Worm (Caenorhabditis elegans): ENCODE data around the gene cup-14.

DNA sequence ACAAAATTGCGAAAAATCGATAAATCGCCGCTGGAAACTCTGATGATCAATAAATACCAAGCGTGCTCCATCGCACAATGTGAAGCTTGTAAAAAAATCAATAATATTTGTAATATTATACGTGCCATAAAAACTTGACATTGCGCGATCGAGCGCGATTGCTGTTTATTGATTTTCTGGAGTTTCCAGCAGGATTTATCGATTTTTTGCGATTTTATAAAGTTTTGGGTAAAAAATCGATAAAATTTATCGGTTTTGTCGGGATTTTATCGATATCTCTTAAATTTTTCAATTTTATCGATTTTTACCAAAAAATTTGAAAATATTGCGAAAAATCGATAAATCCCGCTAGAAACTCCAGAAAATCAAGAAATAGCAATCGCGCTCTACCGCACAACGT is 27.7 kb upstream of the cup-14 start:
- TF ChIP-seq ama-1 (optimal IDR thresholded peaks at IDR 0.05) = no peak
- TF ChIP-seq aly-1 (tag; optimal IDR thresholded peaks at IDR 0.05) = no peak
- TF ChIP-seq ceh-36 (tag; optimal IDR thresholded peaks at IDR 0.05) = no peak
- no peak for TF ChIP-seq flt-1 (GFP tag; IDR thresholded peaks at IDR 0.05)
- TF ChIP-seq F13C5.2 (tag; optimal IDR thresholded peaks at IDR 0.05) = no peak
- TF ChIP-seq tbx-11 (GFP tag; IDR thresholded peaks at IDR 0.05) = no peak
- no peak for TF ChIP-seq tbx-37 (GFP tag; conservative IDR thresholded peaks at IDR 0.05)
- TF ChIP-seq B0310.2 (tag; optimal IDR thresholded peaks at IDR 0.05) = no peak
- no peak for TF ChIP-seq ets-7 (tag; optimal IDR thresholded peaks at IDR 0.05)
- TF ChIP-seq hmbx-1 (tag; optimal IDR thresholded peaks at IDR 0.05) = no peak
